Worm (Caenorhabditis elegans) whole organism, early embryonic: ENCODE results near the gene C01F1.5.

Experiments
- B0310.2 ChIP-seq: sonication (generic microtip); optimal IDR thresholded peaks from 2 replicates; lab custom pipeline; 2016; ENCODE audit warnings: mild to moderate bottlenecking, missing genetic modification characterization, missing compliant biosample characterization
- F13C5.2 ChIP-seq: sonication (generic microtip); optimal IDR thresholded peaks from 2 replicates; lab custom pipeline; 2017; ENCODE audit warnings: mild to moderate bottlenecking, missing genetic modification characterization, inconsistent platforms, missing compliant biosample characterization
- aly-1 ChIP-seq: sonication (generic microtip); optimal IDR thresholded peaks from 2 replicates; lab custom pipeline; 2016; ENCODE audit warnings: missing genetic modification characterization, missing compliant biosample characterization
- ama-1 ChIP-seq: fragments of 150-350 bp; optimal IDR thresholded peaks from 2 replicates; lab custom pipeline; 2014
- ceh-13 ChIP-seq: fragments of 200-800 bp; sonication (Bioruptor generic); optimal IDR thresholded peaks from 2 replicates; lab custom pipeline; 2018; ENCODE audit warnings: mild to moderate bottlenecking, missing genetic modification characterization, missing compliant biosample characterization
- ceh-36 ChIP-seq: sonication (generic microtip); optimal IDR thresholded peaks from 2 replicates; lab custom pipeline; 2016; ENCODE audit warnings: missing genetic modification characterization, inconsistent platforms, missing compliant biosample characterization
- ets-7 ChIP-seq: sonication (generic microtip); optimal IDR thresholded peaks from 2 replicates; lab custom pipeline; 2016; ENCODE audit warnings: missing genotype, missing genetic modification characterization, missing compliant biosample characterization
- flt-1 ChIP-seq: fragments of 200-800 bp; sonication (Bioruptor generic); IDR thresholded peaks from 2 replicates; pipeline ENCODE4 v1.3.6; 2022; ENCODE audit warnings: missing genetic modification characterization, missing compliant biosample characterization
- hmbx-1 ChIP-seq: sonication (generic microtip); optimal IDR thresholded peaks from 2 replicates; lab custom pipeline; 2016; ENCODE audit warnings: mild to moderate bottlenecking, missing genetic modification characterization, missing compliant biosample characterization
- hmg-4 ChIP-seq: fragments of 200-800 bp; sonication (Bioruptor generic); optimal IDR thresholded peaks from 2 replicates; lab custom pipeline; 2018; ENCODE audit warnings: mild to moderate bottlenecking, missing genetic modification characterization, missing compliant biosample characterization
- hnd-1 ChIP-seq: sonication (generic microtip); optimal IDR thresholded peaks from 2 replicates; lab custom pipeline; 2016; ENCODE audit warnings: missing genetic modification characterization, missing compliant biosample characterization
- pes-1 ChIP-seq: fragments of 200-800 bp; sonication (Bioruptor generic); IDR thresholded peaks from 2 replicates; pipeline ENCODE4 v1.3.6; 2022; ENCODE audit warnings: missing genetic modification reagents, missing genetic modification characterization, missing compliant biosample characterization
- scrt-1 ChIP-seq: fragments of 200-800 bp; sonication (Bioruptor generic); IDR thresholded peaks from 2 replicates; pipeline ENCODE4 v1.3.6; 2022; ENCODE audit warnings: missing genetic modification characterization, missing compliant biosample characterization
- sea-1 ChIP-seq: fragments of 200-800 bp; sonication (Bioruptor generic); conservative IDR thresholded peaks from 2 replicates; pipeline ENCODE4 v1.3.6; 2022; ENCODE audit warnings: missing genetic modification characterization, missing compliant biosample characterization
- tbx-11 ChIP-seq: fragments of 200-800 bp; sonication (Bioruptor generic); IDR thresholded peaks from 2 replicates; pipeline ENCODE4 v1.3.6; 2022; ENCODE audit warnings: missing genetic modification characterization, missing compliant biosample characterization
- tbx-37 ChIP-seq: fragments of 200-800 bp; sonication (Bioruptor generic); conservative IDR thresholded peaks from 2 replicates; pipeline ENCODE4 v1.3.6; 2022; ENCODE audit warnings: missing genetic modification reagents, missing genetic modification characterization, missing compliant biosample characterization
- tra-4 ChIP-seq: sonication (generic microtip); optimal IDR thresholded peaks from 2 replicates; lab custom pipeline; 2017; ENCODE audit warnings: missing genetic modification characterization, missing compliant biosample characterization

The C01F1.5 gene

ce11 chrII:4293027-4293522 lies 11.4 kb upstream of the C01F1.5 start:
- TF ChIP-seq aly-1 (tag; lab: Kevin White, UChicago) (no peak), sea-1 (no peak), ceh-36 (tag; lab: Kevin White, UChicago) (no peak), ets-7 (tag; lab: Kevin White, UChicago) (no peak), pes-1 (no peak), ama-1 (lab: Kevin White, UChicago) (no peak), hmg-4 (GFP tag; lab: Kevin White, UChicago) (no peak), ceh-13 (no peak), tbx-37 (no peak), F13C5.2 (tag; lab: Kevin White, UChicago) (no peak), tra-4 (tag; lab: Kevin White, UChicago) (no peak), hmbx-1 (no peak), flt-1 (no peak), hnd-1 (tag; lab: Kevin White, UChicago) (no peak), tbx-11 (GFP tag; lab: Robert Waterston, UW) (no peak), scrt-1 (no peak), B0310.2 (no peak)

- TF ChIP-seq sea-1 (no peak), ceh-36 (tag; lab: Kevin White, UChicago) (no peak), B0310.2 (no peak), hmbx-1 (no peak), tbx-11 (GFP tag; lab: Robert Waterston, UW) (no peak), flt-1 (no peak), ceh-13 (no peak), pes-1 (no peak), ama-1 (lab: Kevin White, UChicago) (no peak), hmg-4 (GFP tag; lab: Kevin White, UChicago) (no peak), scrt-1 (no peak), F13C5.2 (tag; lab: Kevin White, UChicago) (no peak), tra-4 (tag; lab: Kevin White, UChicago) (no peak), aly-1 (tag; lab: Kevin White, UChicago) (no peak), ets-7 (tag; lab: Kevin White, UChicago) (no peak), tbx-37 (no peak), hnd-1 (tag; lab: Kevin White, UChicago) (no peak)
Observed at ce11 chrII:4291799-4292198, 10.2 kb upstream of the C01F1.5 start.

- TF ChIP-seq tra-4 (tag; lab: Kevin White, UChicago) (no peak), aly-1 (tag; lab: Kevin White, UChicago) (no peak), hmbx-1 (no peak), ceh-36 (tag; lab: Kevin White, UChicago) (no peak), ets-7 (tag; lab: Kevin White, UChicago) (no peak), hnd-1 (tag; lab: Kevin White, UChicago) (no peak), tbx-11 (GFP tag; lab: Robert Waterston, UW) (no peak), B0310.2 (no peak), hmg-4 (GFP tag; lab: Kevin White, UChicago) (no peak), sea-1 (no peak), scrt-1 (no peak), ceh-13 (no peak), pes-1 (no peak), tbx-37 (no peak), F13C5.2 (tag; lab: Kevin White, UChicago) (no peak), flt-1 (no peak), ama-1 (lab: Kevin White, UChicago) (no peak)
Observed at ce11 chrII:4288572-4288971, 6.9 kb upstream of the C01F1.5 start.

ce11 chrII:4288111-4288510 lies 6.5 kb upstream of the C01F1.5 start, which contains the start of gene C01F1.6:
TSS of gene C01F1.6 (minus strand) at chrII:4288211.
- TF ChIP-seq tra-4 (tag; lab: Kevin White, UChicago) (no peak), sea-1 (no peak), hmbx-1 (no peak), hnd-1 (tag; lab: Kevin White, UChicago) (no peak), hmg-4 (GFP tag; lab: Kevin White, UChicago) (no peak), aly-1 (tag; lab: Kevin White, UChicago) (no peak), pes-1 (no peak), ceh-36 (tag; lab: Kevin White, UChicago) (no peak), ama-1 (lab: Kevin White, UChicago) (no peak), B0310.2 (no peak), scrt-1 (no peak), tbx-11 (GFP tag; lab: Robert Waterston, UW) (no peak), ceh-13 (no peak), ets-7 (tag; lab: Kevin White, UChicago) (no peak), flt-1 (no peak), tbx-37 (no peak), F13C5.2 (tag; lab: Kevin White, UChicago) (no peak)

ce11 chrII:4286921-4287320 lies 5.3 kb upstream of the C01F1.5 start:
- TF ChIP-seq scrt-1 (no peak), hmbx-1 (no peak), B0310.2 (no peak), sea-1 (no peak), ama-1 (lab: Kevin White, UChicago) (no peak), pes-1 (no peak)

- no peak for TF ChIP-seq ets-7 (tag; lab: Kevin White, UChicago)
- TF ChIP-seq B0310.2: no peak
- no peak for TF ChIP-seq ceh-13
- no peak for TF ChIP-seq F13C5.2 (tag; lab: Kevin White, UChicago)
- TF ChIP-seq sea-1: no peak
- TF ChIP-seq pes-1: no peak
- TF ChIP-seq aly-1 (tag; lab: Kevin White, UChicago): no peak
- TF ChIP-seq flt-1: no peak
- no peak for TF ChIP-seq scrt-1
- no peak for TF ChIP-seq tra-4 (tag; lab: Kevin White, UChicago)
- no peak for TF ChIP-seq hnd-1 (tag; lab: Kevin White, UChicago)
- TF ChIP-seq hmbx-1: no peak
- TF ChIP-seq ama-1 (lab: Kevin White, UChicago): no peak
- no peak for TF ChIP-seq tbx-11 (GFP tag; lab: Robert Waterston, UW)
- no peak for TF ChIP-seq hmg-4 (GFP tag; lab: Kevin White, UChicago)
- TF ChIP-seq ceh-36 (tag; lab: Kevin White, UChicago): no peak
- TF ChIP-seq tbx-37: no peak
Observed at ce11 chrII:4284305-4285193, 2.9 kb upstream of the C01F1.5 start.

- TF ChIP-seq ceh-13 (no peak), ceh-36 (tag; lab: Kevin White, UChicago) (peak; percentile 93), B0310.2 (no peak)
Observed at ce11 chrII:4277639-4278038, 4.0 kb downstream of the C01F1.5 start.
